Worm (Caenorhabditis elegans) whole organism, L4 larva: ENCODE data around the gene F59B10.5.

Experiments used
- D1046.2 ChIP-seq: fragments of 200-800 bp; sonication (Bioruptor generic); IDR thresholded peaks from 2 replicates; pipeline ENCODE4 v1.3.6; 2022; ENCODE audit warnings: missing genetic modification characterization, missing compliant biosample characterization
- F10B5.3 ChIP-seq: sonication (generic microtip); optimal IDR thresholded peaks from 2 replicates; lab custom pipeline; 2016; ENCODE audit warnings: mild to moderate bottlenecking, missing genetic modification characterization, missing compliant biosample characterization
- F37D6.2 ChIP-seq: sonication (generic microtip); optimal IDR thresholded peaks from 2 replicates; lab custom pipeline; 2016; ENCODE audit warnings: mild to moderate bottlenecking, missing genetic modification characterization, missing compliant biosample characterization
- F44E2.7 ChIP-seq: fragments of 200-800 bp; sonication (Bioruptor generic); IDR thresholded peaks from 2 replicates; pipeline ENCODE4 v2.1.2; 2022; ENCODE audit warnings: missing genetic modification characterization, missing compliant biosample characterization
- T26A8.4 ChIP-seq: fragments of 200-800 bp; sonication (Bioruptor generic); IDR thresholded peaks from 2 replicates; pipeline ENCODE4 v1.3.6; 2022; ENCODE audit warnings: missing genetic modification characterization, missing compliant biosample characterization
- Y48G9A.11 ChIP-seq: fragments of 200-800 bp; sonication (Bioruptor generic); IDR thresholded peaks from 2 replicates; pipeline ENCODE4 v1.3.6; 2022; ENCODE audit warnings: missing genetic modification reagents, missing genetic modification characterization, missing compliant biosample characterization
- Y5F2A.4 ChIP-seq: fragments of 200-800 bp; sonication (Bioruptor generic); optimal IDR thresholded peaks from 2 replicates; lab custom pipeline; 2018; ENCODE audit warnings: mild to moderate bottlenecking, missing genetic modification characterization, missing compliant biosample characterization
- aly-2 ChIP-seq: sonication (generic microtip); optimal IDR thresholded peaks from 2 replicates; lab custom pipeline; 2018; ENCODE audit warnings: missing biosample characterization, missing genetic modification characterization
- ama-1 ChIP-seq: fragments of 150-350 bp; optimal IDR thresholded peaks from 2 replicates; lab custom pipeline; 2014; ENCODE audit warnings: inconsistent platforms, mixed read lengths
- ceh-62 ChIP-seq: sonication (generic microtip); optimal IDR thresholded peaks from 2 replicates; lab custom pipeline; 2017; ENCODE audit warnings: missing biosample characterization, missing genetic modification characterization
- ceh-82 ChIP-seq: sonication (generic microtip); optimal IDR thresholded peaks from 2 replicates; lab custom pipeline; 2017; ENCODE audit warnings: missing biosample characterization, missing genetic modification characterization
- cey-2 ChIP-seq: sonication (generic microtip); optimal IDR thresholded peaks from 3 replicates; lab custom pipeline; 2017; ENCODE audit warnings: missing genetic modification characterization, mild to moderate bottlenecking, missing compliant biosample characterization, antibody characterized with exemption, borderline replicate concordance; ENCODE audit not compliant: insufficient read depth
- daf-16 ChIP-seq, 3 experiments: sonication (generic microtip); optimal IDR thresholded peaks; 2 replicates each; lab custom pipeline; 2016 to 2017; ENCODE audit warnings: missing genetic modification characterization in 3 of 3, missing genetic modification reagents in 3 of 3, mild to moderate bottlenecking in 2 of 3, missing compliant biosample characterization in 2 of 3, missing biosample characterization in 1 of 3, moderate library complexity in 1 of 3
- daf-8 ChIP-seq: fragments of 200-800 bp; sonication (Bioruptor generic); IDR thresholded peaks from 2 replicates; pipeline ENCODE4 v1.3.6; 2022; ENCODE audit warnings: missing genetic modification characterization, missing compliant biosample characterization
- dmd-6 ChIP-seq: fragments of 200-800 bp; sonication (Bioruptor generic); IDR thresholded peaks from 2 replicates; pipeline ENCODE4 v1.3.6; 2022; ENCODE audit warnings: missing genetic modification reagents, missing genetic modification characterization, missing compliant biosample characterization
- dmd-8 ChIP-seq: fragments of 200-800 bp; sonication (Bioruptor generic); IDR thresholded peaks from 2 replicates; pipeline ENCODE4 v1.3.6; 2022; ENCODE audit warnings: missing genetic modification characterization, missing compliant biosample characterization
- dmd-9 ChIP-seq: fragments of 200-800 bp; sonication (Bioruptor generic); IDR thresholded peaks from 2 replicates; pipeline ENCODE4 v1.3.6; 2022; ENCODE audit warnings: missing genetic modification reagents, missing genetic modification characterization, missing compliant biosample characterization
- fos-1 ChIP-seq: fragments of 150-350 bp; optimal IDR thresholded peaks from 2 replicates; lab custom pipeline; 2014; ENCODE audit warnings: missing biosample characterization, missing genetic modification characterization
- hif-1 ChIP-seq, 2 experiments: sonication (generic microtip); optimal IDR thresholded peaks; 2 replicates each; lab custom pipeline; 2016 to 2017; ENCODE audit warnings: missing compliant biosample characterization in 2 of 2, missing genetic modification characterization in 2 of 2, missing genetic modification reagents in 2 of 2, missing genotype in 2 of 2, mild to moderate bottlenecking in 1 of 2
- hmg-1.1 ChIP-seq: fragments of 200-800 bp; sonication (Bioruptor generic); IDR thresholded peaks from 2 replicates; pipeline ENCODE4 v1.3.6; 2022; ENCODE audit warnings: missing genetic modification reagents, missing genetic modification characterization, missing compliant biosample characterization
- lin-15B ChIP-seq: fragments of 150-350 bp; sonication (generic microtip); optimal IDR thresholded peaks from 3 replicates; lab custom pipeline; 2014; ENCODE audit warnings: missing biosample characterization, missing genetic modification characterization
- lir-3 ChIP-seq: sonication (generic microtip); optimal IDR thresholded peaks from 2 replicates; lab custom pipeline; 2016; ENCODE audit warnings: mild to moderate bottlenecking, missing genetic modification characterization, missing compliant biosample characterization
- lsy-2 ChIP-seq, 2 experiments: fragments of 150-350 bp in 1 of 2; sonication (generic microtip) in 1 of 2; optimal IDR thresholded peaks; 2 replicates each; lab custom pipeline; 2014 to 2017; ENCODE audit warnings: missing biosample characterization in 2 of 2, missing genetic modification characterization in 2 of 2
- madf-5 ChIP-seq, 2 experiments: fragments of 200-800 bp; sonication (Bioruptor generic); IDR thresholded peaks; 2 replicates each; pipeline ENCODE4 v1.3.6; 2022; ENCODE audit warnings: missing compliant biosample characterization in 2 of 2, missing genetic modification characterization in 2 of 2
- mdt-29 ChIP-seq: fragments of 200-800 bp; sonication (Bioruptor generic); IDR thresholded peaks from 2 replicates; pipeline ENCODE4 v1.3.6; 2022; ENCODE audit warnings: missing genetic modification reagents, missing genetic modification characterization, missing compliant biosample characterization
- mes-2 ChIP-seq: sonication (generic microtip); optimal IDR thresholded peaks from 2 replicates; lab custom pipeline; 2016; ENCODE audit warnings: missing genotype, mild to moderate bottlenecking, missing genetic modification characterization, missing compliant biosample characterization; ENCODE audit not compliant: poor library complexity, severe bottlenecking
- mxl-2 ChIP-seq: fragments of 200-800 bp; sonication (Bioruptor generic); conservative IDR thresholded peaks from 2 replicates; pipeline ENCODE4 v1.3.6; 2022; ENCODE audit warnings: missing genetic modification reagents, missing genetic modification characterization, missing compliant biosample characterization
- nhr-10 ChIP-seq: fragments of 150-350 bp; optimal IDR thresholded peaks from 2 replicates; lab custom pipeline; 2014; ENCODE audit warnings: missing biosample characterization, missing genetic modification characterization
- nhr-102 ChIP-seq: sonication (generic microtip); optimal IDR thresholded peaks from 2 replicates; lab custom pipeline; 2016; ENCODE audit warnings: mild to moderate bottlenecking, missing genetic modification characterization, moderate library complexity, missing compliant biosample characterization
- nhr-25 ChIP-seq: sonication (generic microtip); optimal IDR thresholded peaks from 2 replicates; lab custom pipeline; 2017; ENCODE audit warnings: missing genetic modification characterization, mild to moderate bottlenecking, missing compliant biosample characterization, antibody characterized with exemption, moderate library complexity, borderline replicate concordance; ENCODE audit not compliant: insufficient read depth
- nhr-28 ChIP-seq: fragments of 150-350 bp; optimal IDR thresholded peaks from 2 replicates; lab custom pipeline; 2014; ENCODE audit warnings: missing biosample characterization, missing genetic modification characterization
- nhr-41 ChIP-seq: fragments of 200-800 bp; sonication (Bioruptor generic); IDR thresholded peaks from 2 replicates; pipeline ENCODE4 v1.3.6; 2022; ENCODE audit warnings: missing genetic modification reagents, missing genetic modification characterization, missing compliant biosample characterization
- nhr-42 ChIP-seq: fragments of 200-800 bp; sonication (Bioruptor generic); IDR thresholded peaks from 2 replicates; pipeline ENCODE4 v1.3.6; 2022; ENCODE audit warnings: missing genetic modification characterization, missing compliant biosample characterization
- nhr-76 ChIP-seq: fragments of 150-350 bp; optimal IDR thresholded peaks from 2 replicates; lab custom pipeline; 2014; ENCODE audit warnings: missing biosample characterization, missing genetic modification characterization
- nhr-77 ChIP-seq: fragments of 150-350 bp; optimal IDR thresholded peaks from 2 replicates; lab custom pipeline; 2014; ENCODE audit warnings: missing biosample characterization, missing genetic modification characterization
- php-3 ChIP-seq: fragments of 200-800 bp; sonication (Bioruptor generic); IDR thresholded peaks from 2 replicates; pipeline ENCODE4 v1.3.6; 2022; ENCODE audit warnings: missing genetic modification reagents, missing genetic modification characterization, missing compliant biosample characterization
- saeg-2 ChIP-seq: fragments of 200-800 bp; sonication (Bioruptor generic); IDR thresholded peaks from 2 replicates; pipeline ENCODE4 v1.3.6; 2022; ENCODE audit warnings: missing genetic modification reagents, missing genetic modification characterization, missing compliant biosample characterization
- skn-1 ChIP-seq: fragments of 150-350 bp; optimal IDR thresholded peaks from 2 replicates; lab custom pipeline; 2014; ENCODE audit warnings: missing biosample characterization, missing genetic modification characterization
- snpc-1.2 ChIP-seq: fragments of 200-800 bp; sonication (Bioruptor generic); IDR thresholded peaks from 2 replicates; pipeline ENCODE4 v1.3.6; 2022; ENCODE audit warnings: missing genetic modification reagents, missing genetic modification characterization, missing compliant biosample characterization
- snpc-4 ChIP-seq: fragments of 150-350 bp; optimal IDR thresholded peaks from 2 replicates; lab custom pipeline; 2014; ENCODE audit warnings: missing biosample characterization, missing genetic modification characterization
- tag-97 ChIP-seq: fragments of 200-800 bp; sonication (Bioruptor generic); IDR thresholded peaks from 2 replicates; pipeline ENCODE4 v1.3.6; 2022; ENCODE audit warnings: missing genetic modification characterization, missing compliant biosample characterization
- vab-7 ChIP-seq: fragments of 200-800 bp; sonication (Bioruptor generic); IDR thresholded peaks from 2 replicates; pipeline ENCODE4 v1.3.6; 2022; ENCODE audit warnings: missing genetic modification reagents, missing genetic modification characterization, missing compliant biosample characterization
- zag-1 ChIP-seq: fragments of 150-350 bp; optimal IDR thresholded peaks from 2 replicates; lab custom pipeline; 2014; ENCODE audit warnings: missing biosample characterization, missing genetic modification characterization
- zfp-2 ChIP-seq: sonication (generic microtip); optimal IDR thresholded peaks from 2 replicates; lab custom pipeline; 2016; ENCODE audit warnings: mild to moderate bottlenecking, missing genetic modification characterization, missing compliant biosample characterization
- zip-2 ChIP-seq: fragments of 150-350 bp; optimal IDR thresholded peaks from 2 replicates; lab custom pipeline; 2014; ENCODE audit warnings: missing biosample characterization, missing genetic modification characterization
- ztf-11 ChIP-seq: fragments of 150-350 bp; optimal IDR thresholded peaks from 2 replicates; lab custom pipeline; 2014; ENCODE audit warnings: missing biosample characterization, missing genetic modification characterization
- ztf-7 ChIP-seq: fragments of 150-350 bp; optimal IDR thresholded peaks from 2 replicates; lab custom pipeline; 2014; ENCODE audit warnings: missing biosample characterization, missing genetic modification characterization

Gene F59B10.5

ce11 chrII:10550173-10550572 lies 26.7 kb upstream of the F59B10.5 start (continued):
- no peak for TF ChIP-seq dmd-9 (GFP tag; lab: Robert Waterston, UW)
- TF ChIP-seq nhr-28 (tag; lab: Kevin White, UChicago) = no peak
- TF ChIP-seq lin-15B (tag; lab: Kevin White, UChicago) = no peak
- TF ChIP-seq lsy-2 (tag; optimal IDR thresholded peaks at IDR 0.05; lab: Kevin White, UChicago) = peak in 1 of 2 experiments; percentile 27
- no peak for TF ChIP-seq Y48G9A.11 (GFP tag; lab: Robert Waterston, UW)
- no peak for TF ChIP-seq ztf-7 (tag; lab: Kevin White, UChicago)
- no peak for TF ChIP-seq fos-1
- no peak for TF ChIP-seq F37D6.2
- no peak for TF ChIP-seq ceh-82 (tag; lab: Kevin White, UChicago)
- TF ChIP-seq ceh-62 = no peak
- no peak for TF ChIP-seq dmd-8 (GFP tag; lab: Robert Waterston, UW)
- no peak for TF ChIP-seq nhr-10
- no peak for TF ChIP-seq vab-7 (GFP tag; lab: Robert Waterston, UW)
- no peak for TF ChIP-seq mes-2 (tag; lab: Kevin White, UChicago)
- TF ChIP-seq T26A8.4 (GFP tag; lab: Robert Waterston, UW) = no peak; the same call in 1 of the 2 replicates
- TF ChIP-seq nhr-102 = no peak
- TF ChIP-seq ztf-11 (tag; lab: Kevin White, UChicago) = no peak
- no peak for TF ChIP-seq skn-1 (tag; lab: Kevin White, UChicago)
- TF ChIP-seq nhr-76 (tag; lab: Kevin White, UChicago) = no peak
- TF ChIP-seq php-3 (GFP tag; lab: Robert Waterston, UW) = no peak
- 0 out of 2 replicates have a peak, but pooled peaks have one; percentile 36 for TF ChIP-seq mdt-29 (GFP tag; lab: Robert Waterston, UW)
- TF ChIP-seq tag-97 (GFP tag; lab: Robert Waterston, UW) = no peak
- TF ChIP-seq Y5F2A.4 (GFP tag; lab: Kevin White, UChicago) = no peak
- TF ChIP-seq snpc-1.2 (GFP tag; lab: Robert Waterston, UW) = 0 out of 2 replicates have a peak, but pooled peaks have one; percentile 7
- no peak for TF ChIP-seq nhr-42 (GFP tag; lab: Robert Waterston, UW)
- no peak for TF ChIP-seq hmg-1.1 (GFP tag; lab: Robert Waterston, UW)
- TF ChIP-seq, all 104 proteins: peak for 8

- TF ChIP-seq fos-1 (no peak), saeg-2 (0 out of 2 replicates have a peak, but pooled peaks have one; percentile 28), dmd-6 (GFP tag; lab: Robert Waterston, UW) (peak; percentile 76), cey-2 (tag; lab: Kevin White, UChicago) (peak; percentile 69), D1046.2 (GFP tag; lab: Robert Waterston, UW) (no peak), F44E2.7 (GFP tag; lab: Robert Waterston, UW) (no peak), nhr-77 (tag; lab: Kevin White, UChicago) (peak; percentile 49), madf-5 (GFP tag; IDR thresholded peaks at IDR 0.05; lab: Robert Waterston, UW) (peak in 1 of 2 experiments; percentile 75; a peak in 1 of 4 replicates), zfp-2 (tag; lab: Kevin White, UChicago) (peak; percentile 1), nhr-28 (tag; lab: Kevin White, UChicago) (peak; percentile 51), daf-8 (GFP tag; lab: Robert Waterston, UW) (no peak), hif-1 (tag; optimal IDR thresholded peaks at IDR 0.05; lab: Kevin White, UChicago) (peak; percentile 36 to 92), lir-3 (tag; lab: Kevin White, UChicago) (no peak), snpc-4 (tag; lab: Kevin White, UChicago) (no peak), zag-1 (tag; lab: Kevin White, UChicago) (no peak), F10B5.3 (no peak), vab-7 (GFP tag; lab: Robert Waterston, UW) (0 out of 2 replicates have a peak, but pooled peaks have one; percentile 20), F37D6.2 (peak; percentile 61), mxl-2 (GFP tag; lab: Robert Waterston, UW) (no peak), nhr-42 (GFP tag; lab: Robert Waterston, UW) (peak; percentile 74), zip-2 (tag; lab: Kevin White, UChicago) (no peak), daf-16 (GFP tag; optimal IDR thresholded peaks at IDR 0.05; lab: Kevin White, UChicago) (peak; percentile 19 to 21), daf-16 (tag; optimal IDR thresholded peaks at IDR 0.05; lab: Kevin White, UChicago) (peak; percentile 62), nhr-25 (tag; lab: Kevin White, UChicago) (peak; percentile 51), aly-2 (tag; lab: Kevin White, UChicago) (no peak), ama-1 (lab: Kevin White, UChicago) (peak; percentile 97), nhr-41 (GFP tag; lab: Robert Waterston, UW) (0 out of 2 replicates have a peak, but pooled peaks have one; percentile 21), ztf-7 (tag; lab: Kevin White, UChicago) (peak; percentile 34)
Measured at ce11 chrII:10548778-10549671, 25.5 kb upstream of the F59B10.5 start.
